Fruit fly (Drosophila melanogaster) whole organism, prepupa: ENCODE measurements around the gene CG3071.

Experiments used
- CG10631 ChIP-seq: fragments of 200-800 bp; sonication (Bioruptor generic); optimal IDR thresholded peaks from 2 replicates; lab custom pipeline; 2016; ENCODE audit warnings: missing biosample characterization, missing genetic modification characterization
- CG10669 ChIP-seq: fragments of 200-800 bp; sonication (Bioruptor generic); optimal IDR thresholded peaks from 3 replicates; lab custom pipeline; 2018; ENCODE audit warnings: missing biosample characterization, mild to moderate bottlenecking, missing genetic modification characterization, moderate library complexity
- CG11294 ChIP-seq: fragments of 200-800 bp; sonication (Bioruptor generic); IDR thresholded peaks from 2 replicates; pipeline ENCODE4 v1.3.6; 2022; ENCODE audit warnings: missing biosample characterization, missing genetic modification characterization
- CG11762 ChIP-seq: fragments of 200-800 bp; sonication (Bioruptor generic); optimal IDR thresholded peaks from 3 replicates; lab custom pipeline; 2016; ENCODE audit warnings: missing biosample characterization, missing genetic modification characterization; ENCODE audit not compliant: insufficient read depth
- CG11902 ChIP-seq: fragments of 200-800 bp; sonication (Bioruptor generic); optimal IDR thresholded peaks from 3 replicates; lab custom pipeline; 2016; ENCODE audit warnings: missing biosample characterization, missing genetic modification characterization
- CG1621 ChIP-seq: fragments of 200-800 bp; sonication (Bioruptor generic); optimal IDR thresholded peaks from 3 replicates; lab custom pipeline; 2018; ENCODE audit warnings: missing biosample characterization, mild to moderate bottlenecking, missing genetic modification characterization
- CG16779 ChIP-seq: fragments of 200-800 bp; sonication (Bioruptor generic); optimal IDR thresholded peaks from 3 replicates; lab custom pipeline; 2017; ENCODE audit warnings: missing biosample characterization, mild to moderate bottlenecking, missing genetic modification characterization
- CG3032 ChIP-seq: fragments of 200-800 bp; optimal IDR thresholded peaks from 2 replicates; lab custom pipeline; 2019; ENCODE audit warnings: missing biosample characterization, mild to moderate bottlenecking, missing genetic modification characterization, moderate library complexity
- CG31627 ChIP-seq: fragments of 200-800 bp; sonication (Bioruptor generic); optimal IDR thresholded peaks from 3 replicates; lab custom pipeline; 2016; ENCODE audit warnings: missing biosample characterization, missing genetic modification characterization
- CG34406 ChIP-seq: fragments of 200-800 bp; sonication (Bioruptor generic); optimal IDR thresholded peaks from 3 replicates; lab custom pipeline; 2016; ENCODE audit warnings: missing biosample characterization, missing genetic modification characterization
- CG6276 ChIP-seq: fragments of 200-800 bp; sonication (Bioruptor generic); optimal IDR thresholded peaks from 2 replicates; lab custom pipeline; 2017; ENCODE audit warnings: missing biosample characterization, mild to moderate bottlenecking, missing genetic modification characterization
- CG6792 ChIP-seq: fragments of 200-800 bp; sonication (Bioruptor generic); optimal IDR thresholded peaks from 3 replicates; lab custom pipeline; 2016; ENCODE audit warnings: missing biosample characterization, missing genetic modification characterization
- CG7368 ChIP-seq: fragments of 200-800 bp; sonication (Bioruptor generic); optimal IDR thresholded peaks from 3 replicates; lab custom pipeline; 2016; ENCODE audit warnings: missing biosample characterization, missing genetic modification characterization
- CG8119 ChIP-seq: fragments of 200-800 bp; sonication (Bioruptor generic); IDR thresholded peaks from 3 replicates; pipeline ENCODE4 v1.3.6; 2022; ENCODE audit warnings: missing biosample characterization, missing genetic modification characterization
- CG8632 ChIP-seq: fragments of 200-800 bp; sonication (Bioruptor generic); optimal IDR thresholded peaks from 3 replicates; lab custom pipeline; 2016; ENCODE audit warnings: missing biosample characterization, missing genetic modification characterization
- Eip75B ChIP-seq: fragments of 200-800 bp; sonication (Bioruptor generic); optimal IDR thresholded peaks from 3 replicates; lab custom pipeline; 2016; ENCODE audit warnings: missing biosample characterization, missing genetic modification characterization
- Eip78C ChIP-seq: fragments of 200-800 bp; sonication (Bioruptor generic); peaks from one replicate; lab custom pipeline; 2016; ENCODE audit warnings: missing biosample characterization, missing genetic modification characterization
- Ets21C ChIP-seq: fragments of 200-800 bp; sonication (Bioruptor generic); optimal IDR thresholded peaks from 3 replicates; lab custom pipeline; 2016; ENCODE audit warnings: missing biosample characterization, missing genetic modification characterization
- Gug ChIP-seq: fragments of 200-800 bp; sonication (Bioruptor generic); IDR thresholded peaks from 2 replicates; pipeline ENCODE4 v1.3.6; 2022; ENCODE audit warnings: missing biosample characterization, missing genetic modification characterization
- Hr39 ChIP-seq: fragments of 200-800 bp; sonication (Bioruptor generic); optimal IDR thresholded peaks from 2 replicates; lab custom pipeline; 2016; ENCODE audit warnings: missing biosample characterization, missing genetic modification characterization
- Lpt ChIP-seq: fragments of 200-800 bp; sonication (Bioruptor generic); optimal IDR thresholded peaks from 3 replicates; lab custom pipeline; 2016; ENCODE audit warnings: missing biosample characterization, missing genetic modification characterization
- Met ChIP-seq: fragments of 200-800 bp; sonication (Bioruptor generic); optimal IDR thresholded peaks from 3 replicates; lab custom pipeline; 2016; ENCODE audit warnings: missing biosample characterization, missing genetic modification characterization
- Smox ChIP-seq: fragments of 200-800 bp; sonication (Bioruptor generic); optimal IDR thresholded peaks from 3 replicates; lab custom pipeline; 2016; ENCODE audit warnings: missing biosample characterization, missing genetic modification characterization
- Sox14 ChIP-seq: fragments of 200-800 bp; sonication (Bioruptor generic); optimal IDR thresholded peaks from 3 replicates; lab custom pipeline; 2016; ENCODE audit warnings: missing biosample characterization, missing genetic modification characterization
- achi ChIP-seq: fragments of 200-800 bp; sonication (Bioruptor generic); optimal IDR thresholded peaks from 3 replicates; lab custom pipeline; 2016; ENCODE audit warnings: missing biosample characterization, missing genetic modification characterization
- acj6 ChIP-seq: fragments of 200-800 bp; sonication (Bioruptor generic); optimal IDR thresholded peaks from 3 replicates; lab custom pipeline; 2016; ENCODE audit warnings: missing biosample characterization, missing genetic modification characterization
- cyc ChIP-seq: fragments of 200-800 bp; sonication (Bioruptor generic); optimal IDR thresholded peaks from 3 replicates; lab custom pipeline; 2016; ENCODE audit warnings: missing biosample characterization, missing genetic modification characterization
- dac ChIP-seq: fragments of 200-800 bp; sonication (Bioruptor generic); optimal IDR thresholded peaks from 2 replicates; lab custom pipeline; 2017; ENCODE audit warnings: missing biosample characterization, mild to moderate bottlenecking, missing genetic modification characterization
- dsx ChIP-seq: fragments of 200-800 bp; optimal IDR thresholded peaks from 3 replicates; lab custom pipeline; 2019; ENCODE audit warnings: missing biosample characterization, mild to moderate bottlenecking, missing genetic modification characterization, moderate library complexity; ENCODE audit not compliant: poor library complexity, severe bottlenecking
- fd59A ChIP-seq: fragments of 200-800 bp; sonication (Bioruptor generic); optimal IDR thresholded peaks from 2 replicates; lab custom pipeline; 2017; ENCODE audit warnings: missing biosample characterization, mild to moderate bottlenecking, missing genetic modification characterization, missing genetic modification reagents
- fd85E ChIP-seq: fragments of 200-800 bp; sonication (Bioruptor generic); optimal IDR thresholded peaks from 3 replicates; lab custom pipeline; 2016; ENCODE audit warnings: missing biosample characterization, missing genetic modification characterization
- fkh ChIP-seq: fragments of 200-800 bp; sonication (Bioruptor generic); optimal IDR thresholded peaks from 3 replicates; lab custom pipeline; 2017; ENCODE audit warnings: missing biosample characterization, mild to moderate bottlenecking, missing genetic modification characterization, moderate library complexity
- lz ChIP-seq: fragments of 200-800 bp; sonication (Bioruptor generic); optimal IDR thresholded peaks from 3 replicates; lab custom pipeline; 2016; ENCODE audit warnings: missing biosample characterization, missing genetic modification characterization
- net ChIP-seq: fragments of 200-800 bp; sonication (Bioruptor generic); optimal IDR thresholded peaks from 3 replicates; lab custom pipeline; 2016; ENCODE audit warnings: missing biosample characterization, missing genetic modification characterization
- pdm3 ChIP-seq: fragments of 200-800 bp; sonication (Bioruptor generic); optimal IDR thresholded peaks from 3 replicates; lab custom pipeline; 2016; ENCODE audit warnings: missing biosample characterization, missing genetic modification characterization
- ss ChIP-seq, 2 experiments: fragments of 200-800 bp; sonication (Bioruptor generic); optimal IDR thresholded peaks; 2 replicates in 1 of 2; 3 replicates in 1 of 2; lab custom pipeline; 2017 to 2018; ENCODE audit warnings: mild to moderate bottlenecking in 2 of 2, missing biosample characterization in 2 of 2, missing genetic modification characterization in 2 of 2, moderate library complexity in 1 of 2
- svp ChIP-seq: fragments of 200-800 bp; sonication (Bioruptor generic); peaks from one replicate; lab custom pipeline; 2016; ENCODE audit warnings: missing biosample characterization, missing genetic modification characterization

Gene CG3071

DNA sequence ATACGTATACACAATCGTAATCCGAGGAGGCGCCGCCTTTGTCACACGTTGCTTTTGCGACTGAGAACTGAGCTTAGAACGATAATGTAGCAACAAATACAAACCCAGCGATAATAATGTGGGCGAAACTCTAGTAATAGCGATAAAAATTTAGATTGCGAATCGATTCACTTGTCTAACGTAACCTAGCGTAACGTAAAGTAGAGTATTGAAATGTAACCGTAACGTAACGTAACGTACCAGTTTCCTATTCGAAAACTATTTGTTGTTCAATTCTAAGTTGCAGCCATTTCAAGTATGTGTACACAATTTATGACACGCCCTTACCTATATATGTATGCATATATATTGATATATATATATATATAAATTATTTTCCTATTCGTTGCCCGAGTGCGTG, 17.9 kb upstream of the CG3071 start:
- TF ChIP-seq Smox (GFP tag; lab: Kevin White, UChicago) (no peak), CG8119 (no peak), CG7368 (no peak), lz (GFP tag; lab: Kevin White, UChicago) (no peak), CG16779 (tag; lab: Kevin White, UChicago) (no peak), CG6276 (GFP tag; lab: Kevin White, UChicago) (no peak), Gug (GFP tag; lab: Robert Waterston, UW) (no peak), cyc (GFP tag; lab: Kevin White, UChicago) (no peak), Met (GFP tag; lab: Kevin White, UChicago) (no peak), CG1621 (tag; lab: Kevin White, UChicago) (no peak), CG31627 (GFP tag; lab: Kevin White, UChicago) (no peak), svp (GFP tag; lab: Kevin White, UChicago) (no peak), CG11294 (GFP tag; lab: Robert Waterston, UW) (no peak)
- TF ChIP-seq, all 60 proteins: peak for 0

dm6 chrX:2245931-2246330, 16.7 kb upstream of the CG3071 start, which contains the start of gene Or2a:
Gene Or2a (plus strand): TSS chrX:2246231.
- TF ChIP-seq CG6792 (GFP tag; lab: Kevin White, UChicago) = no peak
- TF ChIP-seq Eip75B = no peak
- no peak for TF ChIP-seq CG7368
- no peak for TF ChIP-seq dac (GFP tag; lab: Kevin White, UChicago)
- TF ChIP-seq Sox14 (GFP tag; lab: Kevin White, UChicago) = no peak
- no peak for TF ChIP-seq net (GFP tag; lab: Kevin White, UChicago)
- no peak for TF ChIP-seq acj6 (GFP tag; lab: Kevin White, UChicago)
- TF ChIP-seq achi (GFP tag; lab: Kevin White, UChicago) = no peak
- no peak for TF ChIP-seq CG10631 (GFP tag; lab: Kevin White, UChicago)
- no peak for TF ChIP-seq svp (GFP tag; lab: Kevin White, UChicago)
- no peak for TF ChIP-seq fkh (GFP tag; lab: Kevin White, UChicago)
- no peak for TF ChIP-seq lz (GFP tag; lab: Kevin White, UChicago)
- TF ChIP-seq fd59A (GFP tag; lab: Kevin White, UChicago) = no peak
- no peak for TF ChIP-seq CG8119
- no peak for TF ChIP-seq pdm3 (GFP tag; lab: Kevin White, UChicago)
- no peak for TF ChIP-seq CG10669
- TF ChIP-seq ss (GFP tag; optimal IDR thresholded peaks at IDR 0.05; lab: Kevin White, UChicago) = no peak
- TF ChIP-seq CG3032 (tag; lab: Kevin White, UChicago) = no peak
- TF ChIP-seq CG11902 (GFP tag; lab: Kevin White, UChicago) = no peak
- TF ChIP-seq CG34406 (GFP tag; lab: Kevin White, UChicago) = no peak

dm6 chrX:2249763-2250162, 12.9 kb upstream of the CG3071 start, which contains the start of gene crn:
Gene crn (minus strand): TSS chrX:2249983.
- TF ChIP-seq Eip78C (GFP tag; lab: Kevin White, UChicago) = no peak
- TF ChIP-seq dsx (GFP tag; lab: Kevin White, UChicago) = no peak
- no peak for TF ChIP-seq CG11902 (GFP tag; lab: Kevin White, UChicago)
- TF ChIP-seq Hr39 (GFP tag; lab: Kevin White, UChicago) = no peak
- TF ChIP-seq Sox14 (GFP tag; lab: Kevin White, UChicago) = no peak
- TF ChIP-seq acj6 (GFP tag; lab: Kevin White, UChicago) = no peak
- TF ChIP-seq Ets21C (GFP tag; lab: Kevin White, UChicago) = no peak
- no peak for TF ChIP-seq fd85E (GFP tag; lab: Kevin White, UChicago)
- TF ChIP-seq CG11294 (GFP tag; lab: Robert Waterston, UW) = no peak
- no peak for TF ChIP-seq CG8632
- TF ChIP-seq CG11762 = no peak
- no peak for TF ChIP-seq Eip75B
- TF ChIP-seq Lpt (GFP tag; lab: Kevin White, UChicago) = no peak
- TF ChIP-seq CG3032 (tag; lab: Kevin White, UChicago) = no peak
- no peak for TF ChIP-seq CG6792 (GFP tag; lab: Kevin White, UChicago)
- no peak for TF ChIP-seq fkh (GFP tag; lab: Kevin White, UChicago)
- no peak for TF ChIP-seq cyc (GFP tag; lab: Kevin White, UChicago)
- no peak for TF ChIP-seq Smox (GFP tag; lab: Kevin White, UChicago)
